Worm (Caenorhabditis elegans): ENCODE measurements around the gene R144.13.
A peak's percentile ranks its signal among the peaks of the same experiment; 100 is the strongest.

R144.13 gene

DNA sequence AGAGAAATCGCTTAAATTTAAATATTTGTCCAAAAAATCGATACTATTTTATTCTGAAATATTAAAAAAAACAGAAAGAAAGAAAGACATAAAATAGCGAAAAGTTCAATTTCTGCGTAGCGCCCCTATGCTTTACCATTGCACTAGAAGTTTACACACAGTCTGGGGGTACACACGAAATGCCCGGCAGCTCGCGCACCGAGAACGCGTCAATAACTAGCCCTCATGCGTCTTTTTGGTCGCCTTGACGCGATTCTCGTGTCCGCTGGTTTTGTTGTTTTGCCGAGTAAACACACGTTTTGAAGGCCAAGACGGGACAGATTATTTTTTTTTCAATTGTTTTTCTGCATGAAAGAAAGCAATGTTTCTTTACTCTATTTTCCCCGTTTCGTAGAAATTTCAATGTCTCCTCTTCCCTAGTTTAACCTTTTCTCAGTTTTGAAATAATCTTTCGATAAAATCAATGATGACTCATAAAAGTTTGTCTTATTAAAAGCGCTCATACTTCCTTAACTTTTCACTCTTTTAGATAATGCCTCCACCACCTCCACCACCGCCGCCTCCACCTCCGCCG, 4.9 kb upstream of the R144.13 start, which contains the start of gene wip-1 (continued):
- TF ChIP-seq ceh-82 (tag; optimal IDR thresholded peaks at IDR 0.05) (peak; percentile 96 to 99 (median 97)), sptf-1 (tag; optimal IDR thresholded peaks at IDR 0.05) (no peak), unc-86 (tag; optimal IDR thresholded peaks at IDR 0.05) (peak; percentile 97), nhr-20 (tag; optimal IDR thresholded peaks at IDR 0.05) (peak; percentile 99), dsc-1 (tag; optimal IDR thresholded peaks at IDR 0.05) (peak; percentile 98), swsn-7 (tag; optimal IDR thresholded peaks at IDR 0.05) (peak; percentile 99), snpc-4 (tag; optimal IDR thresholded peaks at IDR 0.05) (peak; percentile 92), nhr-28 (tag; optimal IDR thresholded peaks at IDR 0.05) (no peak), nhr-47 (tag; optimal IDR thresholded peaks at IDR 0.05) (peak; percentile 99), mef-2 (tag; optimal IDR thresholded peaks at IDR 0.05) (peak; percentile 92), elt-3 (tag; optimal IDR thresholded peaks at IDR 0.05) (peak in 5 of 6 experiments; percentile 48 to 96 (median 90)), alr-1 (tag; optimal IDR thresholded peaks at IDR 0.05; ENCODE audit: borderline replicate concordance) (no peak), efl-1 (optimal IDR thresholded peaks at IDR 0.05) (peak; percentile 94 to 95), efl-1 (GFP tag; optimal IDR thresholded peaks at IDR 0.05 in 1 of 2) (peak; percentile 86 to 99), skn-1 (tag; optimal IDR thresholded peaks at IDR 0.05) (peak; percentile 94), fkh-8 (tag; optimal IDR thresholded peaks at IDR 0.05) (peak; percentile 98), lin-39 (tag; optimal IDR thresholded peaks at IDR 0.05) (peak; percentile 86), grh-1 (GFP tag; IDR thresholded peaks at IDR 0.05) (peak; percentile 97), xbp-1 (tag; optimal IDR thresholded peaks at IDR 0.05) (peak; percentile 98), ceh-8 (GFP tag; optimal IDR thresholded peaks at IDR 0.05) (peak; percentile 95), egl-27 (tag; optimal IDR thresholded peaks at IDR 0.05) (peak; percentile 12 to 18), hlh-4 (tag; optimal IDR thresholded peaks at IDR 0.05) (no peak), elt-2 (tag; optimal IDR thresholded peaks at IDR 0.05) (peak; percentile 91), sup-37 (GFP tag; optimal IDR thresholded peaks at IDR 0.05) (peak; percentile 93), nhr-76 (tag; optimal IDR thresholded peaks at IDR 0.05) (peak; percentile 61), tbx-2 (tag; optimal IDR thresholded peaks at IDR 0.05) (peak; percentile 99), ama-1 (optimal IDR thresholded peaks at IDR 0.05) (peak; percentile 73), egl-13 (tag; optimal IDR thresholded peaks at IDR 0.05) (peak; percentile 95), lin-35 (GFP tag; optimal IDR thresholded peaks at IDR 0.05) (peak; percentile 95 to 96), mep-1 (tag; optimal IDR thresholded peaks at IDR 0.05) (peak; percentile 99), nhr-84 (tag; optimal IDR thresholded peaks at IDR 0.05) (no peak), nhr-71 (tag; optimal IDR thresholded peaks at IDR 0.05) (peak; percentile 99), aly-2 (tag; optimal IDR thresholded peaks at IDR 0.05) (peak; percentile 88)

DNA sequence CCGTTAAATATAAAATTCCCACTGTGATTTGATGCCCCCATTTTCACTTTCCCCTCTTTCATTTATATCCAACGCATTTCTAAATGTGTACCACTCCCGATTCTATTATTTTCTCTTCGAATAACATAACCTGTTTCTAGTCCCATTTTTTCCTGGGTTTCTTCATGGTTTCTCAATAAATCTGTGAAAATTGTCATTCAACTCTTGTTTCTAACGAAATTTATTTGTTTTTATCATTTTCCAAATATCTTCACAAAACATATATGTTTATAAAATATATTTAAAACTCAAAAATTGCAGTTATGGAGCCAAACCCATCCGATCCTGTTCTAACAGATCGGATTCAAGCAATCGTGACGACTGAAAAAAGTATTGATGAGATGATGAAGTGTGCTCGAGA, 2.1 kb upstream of the R144.13 start, which contains the start of gene mdt-11:
Gene mdt-11 (plus strand): TSS at position 301 of the 400 bp plus-strand sequence.
- TF ChIP-seq C16A3.4 (tag; optimal IDR thresholded peaks at IDR 0.05) = no peak
- TF ChIP-seq unc-62 (GFP tag; optimal IDR thresholded peaks at IDR 0.05) = no peak
- TF ChIP-seq unc-98 (GFP tag; IDR thresholded peaks at IDR 0.05) = no peak
- TF ChIP-seq hpl-2 (GFP tag; optimal IDR thresholded peaks at IDR 0.05) = no peak
- TF ChIP-seq fos-1 (tag; optimal IDR thresholded peaks at IDR 0.05) = no peak

DNA sequence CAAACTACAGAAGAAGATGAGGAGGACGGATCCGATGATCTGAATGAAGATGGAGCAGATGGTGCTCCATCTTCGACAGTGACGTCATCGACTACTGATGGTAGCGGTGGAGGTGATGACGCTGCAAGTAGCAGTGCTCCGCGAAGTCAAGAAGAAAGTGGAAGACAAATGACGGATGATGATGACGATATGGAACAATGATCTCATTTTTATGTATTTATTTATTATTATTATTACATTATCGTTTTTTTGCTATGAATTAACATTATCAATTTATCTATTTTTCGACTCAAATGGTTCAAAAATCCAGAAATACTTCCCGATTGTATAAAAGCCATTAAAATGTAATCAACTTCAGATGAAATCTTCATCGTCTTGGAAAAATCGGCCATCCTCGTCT, 1.4 kb upstream of the R144.13 start, which contains the start of gene R144.3:
Gene R144.3 (plus strand): TSS at position 301 of the 400 bp plus-strand sequence.
- no peak for TF ChIP-seq unc-62 (GFP tag; optimal IDR thresholded peaks at IDR 0.05)
- no peak for TF ChIP-seq tbx-2 (tag; optimal IDR thresholded peaks at IDR 0.05)
- no peak for TF ChIP-seq nhr-28 (tag; optimal IDR thresholded peaks at IDR 0.05)

DNA sequence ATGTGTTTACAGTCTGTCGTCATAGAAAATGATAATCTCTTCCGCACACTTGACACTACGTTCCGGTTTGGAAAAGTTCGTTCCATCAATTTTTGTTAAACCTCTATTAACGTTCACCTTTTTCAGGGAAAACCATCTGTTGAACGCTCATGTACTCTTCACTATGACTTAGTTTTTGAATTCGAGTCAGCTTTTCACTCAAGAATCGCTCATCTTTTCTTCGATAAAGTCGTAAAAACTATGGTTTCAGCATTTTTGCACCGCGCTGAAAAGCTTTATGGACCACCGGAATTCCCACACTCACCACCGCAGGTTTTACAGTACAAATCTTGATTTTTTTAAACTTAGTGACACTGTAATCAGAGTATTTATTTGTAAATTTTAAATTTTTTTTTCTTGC, 578 bp downstream of the R144.13 start:
- TF ChIP-seq ceh-8 (GFP tag; optimal IDR thresholded peaks at IDR 0.05) = no peak
- TF ChIP-seq ztf-4 (tag; optimal IDR thresholded peaks at IDR 0.05) = peak; percentile 32
- TF ChIP-seq nhr-85 (tag) = peak; percentile 26

Data from whole organism, L1 larva.